Fruit fly (Drosophila melanogaster) whole organism, wandering third instar larva: Measurements from ENCODE around the gene Osi18.

Experiments used
- Dfd ChIP-seq: fragments of >200 bp; optimal IDR thresholded peaks from 2 replicates; lab custom pipeline; 2017; ENCODE audit warnings: missing biosample characterization, missing genetic modification characterization
- Myc ChIP-seq: fragments of >200 bp; optimal IDR thresholded peaks from 2 replicates; lab custom pipeline; 2017
- N ChIP-seq: fragments of >200 bp; optimal IDR thresholded peaks from 2 replicates; lab custom pipeline; 2018; ENCODE audit warnings: missing biosample characterization, missing external identifiers, missing genetic modification characterization
- Sp1 ChIP-seq: fragments of 200-800 bp; sonication (Bioruptor generic); optimal IDR thresholded peaks from 3 replicates; lab custom pipeline; 2019; ENCODE audit warnings: missing biosample characterization, mild to moderate bottlenecking, missing genetic modification characterization, moderate library complexity
- br ChIP-seq: fragments of 200-800 bp; sonication (Bioruptor generic); optimal IDR thresholded peaks from 2 replicates; lab custom pipeline; 2016; ENCODE audit warnings: missing biosample characterization, missing genetic modification characterization
- brk ChIP-seq: fragments of 200-800 bp; sonication (Bioruptor generic); optimal IDR thresholded peaks from 2 replicates; lab custom pipeline; 2016; ENCODE audit warnings: missing biosample characterization, mild to moderate bottlenecking, missing genetic modification characterization
- h ChIP-seq: fragments of 200-800 bp; sonication (Bioruptor generic); optimal IDR thresholded peaks from 3 replicates; lab custom pipeline; 2016; ENCODE audit warnings: missing biosample characterization, mild to moderate bottlenecking, missing genetic modification characterization
- jim ChIP-seq: fragments of 175-275, 200-325 bp; sonication (Bioruptor generic); optimal IDR thresholded peaks from 2 replicates; lab custom pipeline; 2016; ENCODE audit warnings: missing biosample characterization, mild to moderate bottlenecking, missing genetic modification characterization
- lola ChIP-seq: fragments of >200 bp; optimal IDR thresholded peaks from 2 replicates; lab custom pipeline; 2017; ENCODE audit warnings: missing biosample characterization, missing genetic modification characterization
- psq ChIP-seq: fragments of 200-800 bp; sonication (Bioruptor generic); optimal IDR thresholded peaks from 3 replicates; lab custom pipeline; 2017; ENCODE audit warnings: missing biosample characterization, mild to moderate bottlenecking, missing genetic modification characterization, moderate library complexity

dm6 chr3R:6350755-6351154, 20.7 kb downstream of the Osi18 start, which contains the start of gene Pak:
- no peak for TF ChIP-seq br (GFP tag; lab: Kevin White, UChicago)
- TF ChIP-seq Dfd (GFP tag; lab: Kevin White, UChicago) = no peak
- TF ChIP-seq lola = no peak
- TF ChIP-seq jim (GFP tag; lab: Kevin White, UChicago) = no peak
- TF ChIP-seq h (GFP tag; lab: Kevin White, UChicago) = no peak
- no peak for TF ChIP-seq Sp1 (GFP tag; lab: Kevin White, UChicago)
- TF ChIP-seq psq = no peak
- TF ChIP-seq Myc (lab: Kevin White, UChicago) = no peak
- no peak for TF ChIP-seq brk
- no peak for TF ChIP-seq N (GFP tag; lab: Kevin White, UChicago)
